Worm (Caenorhabditis elegans): Measurements from ENCODE around the gene T19D12.2.

Gene T19D12.2

DNA sequence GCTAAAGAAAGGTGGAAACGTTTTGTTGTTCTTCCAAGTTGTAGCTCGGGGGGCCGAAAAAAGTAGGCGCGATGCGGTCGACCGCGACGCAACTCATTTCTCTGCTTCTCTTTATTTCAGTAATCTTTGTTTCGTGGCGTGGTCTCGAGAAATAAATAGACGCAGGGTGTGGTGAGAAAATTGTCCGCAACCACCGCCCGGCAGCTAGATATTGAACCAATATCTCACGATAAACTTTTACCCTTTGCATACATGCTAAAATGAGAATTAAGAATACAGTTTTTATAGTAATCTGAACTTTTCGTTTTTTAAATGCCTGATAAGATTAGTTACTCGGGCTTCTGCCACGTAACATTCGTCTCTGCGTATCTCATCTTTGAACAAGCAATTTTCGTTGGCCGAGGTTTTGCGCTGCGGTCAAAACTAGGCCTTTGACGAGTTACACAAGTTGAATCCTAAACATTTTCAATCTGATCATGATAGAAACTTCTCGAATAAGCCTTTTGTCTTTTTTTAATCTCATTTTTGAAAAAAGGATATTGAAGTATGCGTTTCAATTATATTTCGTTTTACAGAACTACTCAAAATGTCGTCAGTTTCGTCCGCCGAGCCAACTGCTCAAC is 22.6 kb downstream of the T19D12.2 start, which contains the start of gene gyf-1 (continued):
- TF ChIP-seq K12H6.12 (tag; optimal IDR thresholded peaks at IDR 0.05) = peak; percentile 49

DNA sequence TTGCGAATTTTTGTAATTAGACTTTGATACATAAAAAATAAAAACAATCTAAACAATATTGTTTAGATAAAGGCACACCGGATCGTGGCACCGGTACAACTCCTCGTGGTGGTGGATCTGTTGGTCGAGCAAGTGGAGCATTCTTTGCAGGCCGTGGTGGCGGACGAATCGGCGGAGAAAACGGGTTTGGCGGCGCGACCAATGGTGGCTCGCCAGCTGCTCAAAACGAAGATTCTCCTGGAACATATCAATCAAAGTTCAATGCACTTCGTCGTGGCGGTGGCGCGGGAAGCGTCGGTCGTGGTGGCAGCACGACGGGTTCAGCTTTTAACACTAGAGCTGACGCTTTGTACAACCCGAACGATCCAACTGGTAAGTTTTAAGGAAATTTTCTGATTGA is 24.8 kb downstream of the T19D12.2 start:
- TF ChIP-seq ceh-27 (GFP tag; optimal IDR thresholded peaks at IDR 0.05) (no peak), Y79H2A.3 (GFP tag; conservative IDR thresholded peaks at IDR 0.05) (no peak), unc-62 (GFP tag; optimal IDR thresholded peaks at IDR 0.05) (no peak), zfh-2 (GFP tag; conservative IDR thresholded peaks at IDR 0.05) (peak; percentile 71), egrh-3 (GFP tag; IDR thresholded peaks at IDR 0.05) (peak; percentile 21; the same call in 1 of the 2 replicates)

DNA sequence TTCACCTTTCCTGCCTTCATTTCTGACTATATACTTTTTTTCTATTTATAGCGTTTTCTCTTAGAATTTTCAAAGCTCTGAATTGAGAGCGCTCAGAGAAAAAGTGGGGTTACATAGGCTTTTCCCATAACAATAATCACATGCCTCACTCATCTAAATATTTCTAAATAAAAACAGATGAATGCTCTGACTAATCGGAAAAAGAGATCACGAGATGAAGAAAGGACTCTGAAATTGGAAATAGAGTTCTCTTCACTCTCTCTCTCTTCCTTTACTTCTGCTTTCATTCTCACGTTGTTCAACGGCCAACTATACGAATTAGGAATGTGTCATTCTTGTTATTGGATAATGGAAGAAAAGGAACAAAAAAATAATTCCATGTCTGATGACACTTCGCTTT is 28.0 kb downstream of the T19D12.2 start:
- no peak for TF ChIP-seq sdz-38 (tag; optimal IDR thresholded peaks at IDR 0.05)
- no peak for TF ChIP-seq akir-1 (GFP tag; optimal IDR thresholded peaks at IDR 0.05)

DNA sequence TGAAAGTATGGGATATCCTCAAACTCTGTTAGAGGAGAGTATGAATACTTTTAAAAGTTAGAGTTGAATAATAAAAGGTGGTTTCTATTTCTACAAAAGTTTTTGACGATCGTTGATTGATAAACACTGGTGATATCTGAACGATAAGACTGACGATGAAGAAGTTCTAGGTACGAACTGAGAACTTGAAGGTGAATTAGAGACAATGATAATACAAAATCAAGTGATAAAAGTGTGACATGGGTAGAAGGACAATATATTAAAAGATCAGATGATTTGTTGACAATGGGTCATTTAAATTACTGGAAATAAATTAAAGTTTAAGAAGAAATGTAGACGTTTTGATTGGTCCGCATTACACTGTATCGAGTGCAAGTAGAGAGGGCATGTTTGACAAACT is 34.3 kb downstream of the T19D12.2 start, which contains the start of gene C18H9.5:
C18H9.5 (minus strand) TSS at position 179 of the 400 bp plus-strand sequence.
- no peak for TF ChIP-seq dpl-1 (GFP tag; optimal IDR thresholded peaks at IDR 0.05)
- no peak for TF ChIP-seq unc-62 (GFP tag; optimal IDR thresholded peaks at IDR 0.05)
- TF ChIP-seq rpc-1 (optimal IDR thresholded peaks at IDR 0.05) = no peak
- no peak for TF ChIP-seq rpc-1 (tag; optimal IDR thresholded peaks at IDR 0.05)
- no peak for TF ChIP-seq ceh-100 (GFP tag; IDR thresholded peaks at IDR 0.05)
- no peak for TF ChIP-seq dox-1 (GFP tag; IDR thresholded peaks at IDR 0.05)
- TF ChIP-seq ceh-58 (GFP tag; IDR thresholded peaks at IDR 0.05) = no peak
- TF ChIP-seq mes-4 (tag; optimal IDR thresholded peaks at IDR 0.05) = no peak
- no peak for TF ChIP-seq let-607 (tag; optimal IDR thresholded peaks at IDR 0.05)
- no peak for TF ChIP-seq attf-6 (GFP tag; IDR thresholded peaks at IDR 0.05)
- TF ChIP-seq unc-130 (GFP tag; optimal IDR thresholded peaks at IDR 0.05) = no peak
- TF ChIP-seq gei-17 (GFP tag; optimal IDR thresholded peaks at IDR 0.05) = no peak
- TF ChIP-seq tbx-9 (tag; optimal IDR thresholded peaks at IDR 0.05; ENCODE audit: borderline replicate concordance) = no peak
- TF ChIP-seq aptf-2 (GFP tag; conservative IDR thresholded peaks at IDR 0.05) = no peak
- no peak for TF ChIP-seq zim-3 (tag; optimal IDR thresholded peaks at IDR 0.05)
- TF ChIP-seq madf-10 (tag; optimal IDR thresholded peaks at IDR 0.05) = no peak
- no peak for TF ChIP-seq ekl-4 (GFP tag; IDR thresholded peaks at IDR 0.05)
- no peak for TF ChIP-seq Y79H2A.3 (GFP tag; conservative IDR thresholded peaks at IDR 0.05)
- TF ChIP-seq ceh-40 (GFP tag; IDR thresholded peaks at IDR 0.05) = no peak

DNA sequence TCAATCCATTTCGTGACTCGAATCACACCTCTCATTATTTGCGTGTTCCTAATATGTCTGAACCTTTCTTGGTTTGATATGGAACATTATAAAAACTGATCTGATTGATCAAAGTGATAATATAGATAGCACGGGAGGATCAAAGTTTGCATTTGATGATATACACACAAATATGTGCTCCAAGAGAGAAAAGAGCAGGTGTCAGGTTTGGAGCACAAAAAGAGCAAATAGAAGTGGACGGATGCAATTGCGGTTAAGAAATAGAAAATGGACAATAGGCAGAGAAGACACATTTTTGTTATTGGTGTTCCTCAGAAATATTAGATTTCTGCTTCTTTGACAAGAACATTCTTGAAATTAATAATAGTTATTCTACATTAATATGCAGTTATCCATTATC is 37.6 kb downstream of the T19D12.2 start, which contains the start of gene C18H9.1:
C18H9.1 (plus strand) TSS at position 301 of the 400 bp plus-strand sequence.
- TF ChIP-seq unc-62 (GFP tag; optimal IDR thresholded peaks at IDR 0.05) (no peak), hrde-1 (tag; optimal IDR thresholded peaks at IDR 0.05; ENCODE audit: borderline replicate concordance) (no peak), nhr-27 (tag; optimal IDR thresholded peaks at IDR 0.05) (no peak), him-1 (tag; optimal IDR thresholded peaks at IDR 0.05) (no peak), let-526 (GFP tag; IDR thresholded peaks at IDR 0.05) (no peak), B0019.2 (GFP tag; conservative IDR thresholded peaks at IDR 0.05) (no peak)

DNA sequence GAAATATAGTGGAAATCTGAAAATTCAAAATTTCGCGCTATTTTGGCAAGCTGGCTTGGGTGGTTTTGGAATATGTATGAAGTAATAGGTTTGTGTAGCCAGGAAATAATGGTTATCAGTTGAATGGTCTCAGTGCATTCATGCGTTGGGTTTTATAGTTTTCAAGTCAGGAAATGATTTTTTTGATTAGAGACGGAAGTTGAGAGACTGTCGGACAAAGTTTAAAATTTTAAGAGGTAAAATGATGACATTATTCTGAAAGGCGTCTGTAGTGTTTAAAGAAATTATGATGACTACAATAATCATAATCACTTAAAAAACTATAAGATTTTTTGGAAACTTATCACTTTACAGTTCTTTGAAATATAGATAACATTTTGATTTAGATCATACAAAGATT is 40.4 kb downstream of the T19D12.2 start, which contains the start of gene C18H9.6:
C18H9.6 (minus strand) TSS at position 129 of the 400 bp plus-strand sequence.
- TF ChIP-seq atf-7 (tag; optimal IDR thresholded peaks at IDR 0.05) = peak; percentile 30
- no peak for TF ChIP-seq F55B11.4 (tag; optimal IDR thresholded peaks at IDR 0.05; ENCODE audit: borderline replicate concordance, insufficient read depth)
- peak; percentile 86 for TF ChIP-seq nhr-80 (tag; optimal IDR thresholded peaks at IDR 0.05)
- peak; percentile 19 for TF ChIP-seq ets-4 (GFP tag; optimal IDR thresholded peaks at IDR 0.05)
- peak; percentile 30 for TF ChIP-seq ztf-22 (GFP tag; optimal IDR thresholded peaks at IDR 0.05)
- TF ChIP-seq ceh-27 (GFP tag; optimal IDR thresholded peaks at IDR 0.05) = no peak
- TF ChIP-seq lir-1 (GFP tag; conservative IDR thresholded peaks at IDR 0.05) = no peak
- no peak for TF ChIP-seq hmg-1.2 (GFP tag; IDR thresholded peaks at IDR 0.05)
- TF ChIP-seq ztf-26 (tag; optimal IDR thresholded peaks at IDR 0.05) = no peak
- no peak for TF ChIP-seq nfya-2 (GFP tag; IDR thresholded peaks at IDR 0.05)

Measured in whole organism, young adult.